Fruit fly (Drosophila melanogaster) whole organism, embryonic: ENCODE results near the gene Dis3.

Experiments used
- Bdp1 ChIP-seq: fragments of 200-800 bp; sonication (Bioruptor generic); optimal IDR thresholded peaks from 3 replicates; lab custom pipeline; 2016; ENCODE audit warnings: missing biosample characterization, missing genetic modification characterization
- Blimp-1 ChIP-seq: fragments of 200-800 bp; sonication (Bioruptor generic); optimal IDR thresholded peaks from 3 replicates; lab custom pipeline; 2018; ENCODE audit warnings: missing biosample characterization, missing genetic modification characterization, mild to moderate bottlenecking, moderate library complexity, missing genetic modification reagents
- CG10267 ChIP-seq: fragments of 200-800 bp; sonication (Bioruptor generic); optimal IDR thresholded peaks from 2 replicates; lab custom pipeline; 2018; ENCODE audit warnings: missing biosample characterization, mild to moderate bottlenecking, missing genetic modification characterization, moderate library complexity
- CG11085 ChIP-seq: fragments of 200-800 bp; sonication (Bioruptor generic); IDR thresholded peaks from 2 replicates; pipeline ENCODE4 v1.3.6; 2022; ENCODE audit warnings: missing biosample characterization, missing genetic modification characterization
- CG11695 ChIP-seq: fragments of 200-800 bp; sonication (Bioruptor generic); IDR thresholded peaks from 3 replicates; pipeline ENCODE4 v1.3.6; 2022; ENCODE audit warnings: missing biosample characterization, missing genetic modification characterization
- CG13296 ChIP-seq: fragments of 200-800 bp; sonication (Bioruptor generic); optimal IDR thresholded peaks from 3 replicates; lab custom pipeline; 2018; ENCODE audit warnings: missing biosample characterization, mild to moderate bottlenecking, missing genetic modification characterization
- CG14667 ChIP-seq: fragments of 200-800 bp; sonication (Bioruptor generic); IDR thresholded peaks from 2 replicates; pipeline ENCODE4 v1.3.6; 2022; ENCODE audit warnings: missing biosample characterization, missing genetic modification characterization
- CG15011 ChIP-seq: fragments of 200-800 bp; sonication (Bioruptor generic); optimal IDR thresholded peaks from 3 replicates; lab custom pipeline; 2018; ENCODE audit warnings: missing biosample characterization, mild to moderate bottlenecking, missing genetic modification characterization
- CG1529 ChIP-seq: fragments of 200-800 bp; sonication (Bioruptor generic); optimal IDR thresholded peaks from 3 replicates; lab custom pipeline; 2018; ENCODE audit warnings: missing biosample characterization, missing genetic modification characterization
- CG1602 ChIP-seq: fragments of 200-800 bp; sonication (Bioruptor generic); optimal IDR thresholded peaks from 3 replicates; lab custom pipeline; 2016; ENCODE audit warnings: missing biosample characterization, missing genetic modification characterization
- CG18619 ChIP-seq: fragments of 200-800 bp; sonication (Bioruptor generic); optimal IDR thresholded peaks from 3 replicates; lab custom pipeline; 2017; ENCODE audit warnings: missing biosample characterization, mild to moderate bottlenecking, missing genetic modification characterization
- CG2116 ChIP-seq: fragments of 200-800 bp; sonication (Bioruptor generic); optimal IDR thresholded peaks from 3 replicates; lab custom pipeline; 2018; ENCODE audit warnings: missing biosample characterization, mild to moderate bottlenecking, missing genetic modification characterization
- CG34422 ChIP-seq: fragments of 200-800 bp; sonication (Bioruptor generic); IDR thresholded peaks from 3 replicates; pipeline ENCODE4 v1.3.6; 2022; ENCODE audit warnings: missing biosample characterization, missing genetic modification characterization
- CG7271 ChIP-seq: fragments of 200-800 bp; sonication (Bioruptor generic); optimal IDR thresholded peaks from 2 replicates; lab custom pipeline; 2018; ENCODE audit warnings: missing biosample characterization, mild to moderate bottlenecking, missing genetic modification characterization, moderate library complexity
- CG7556 ChIP-seq: fragments of 200-800 bp; sonication (Bioruptor generic); optimal IDR thresholded peaks from 2 replicates; lab custom pipeline; 2017; ENCODE audit warnings: missing biosample characterization, mild to moderate bottlenecking, missing genetic modification characterization
- CG7839 ChIP-seq: fragments of 200-800 bp; sonication (Bioruptor generic); optimal IDR thresholded peaks from 3 replicates; lab custom pipeline; 2018; ENCODE audit warnings: missing biosample characterization, mild to moderate bottlenecking, missing genetic modification characterization, moderate library complexity
- CG9437 ChIP-seq: fragments of 200-800 bp; sonication (Bioruptor generic); optimal IDR thresholded peaks from 2 replicates; lab custom pipeline; 2018; ENCODE audit warnings: missing biosample characterization, mild to moderate bottlenecking, missing genetic modification characterization
- D ChIP-seq, 2 experiments: fragments of 200-800 bp in 1 of 2; fragments of >200 bp in 1 of 2; sonication (Bioruptor generic) in 1 of 2; optimal IDR thresholded peaks; 2 replicates in 1 of 2; 3 replicates in 1 of 2; lab custom pipeline; 2017; ENCODE audit warnings: mild to moderate bottlenecking in 1 of 2, missing biosample characterization in 1 of 2, missing genetic modification characterization in 1 of 2, missing genetic modification reagents in 1 of 2
- Fer3 ChIP-seq: fragments of 200-800 bp; sonication (Bioruptor generic); optimal IDR thresholded peaks from 2 replicates; lab custom pipeline; 2018; ENCODE audit warnings: missing biosample characterization, mild to moderate bottlenecking, missing genetic modification characterization, moderate library complexity
- HLH54F ChIP-seq: fragments of 200-800 bp; sonication (Bioruptor generic); optimal IDR thresholded peaks from 3 replicates; lab custom pipeline; 2016; ENCODE audit warnings: missing biosample characterization, missing genetic modification characterization
- Hr39 ChIP-seq: fragments of >200 bp; optimal IDR thresholded peaks from 2 replicates; lab custom pipeline; 2017
- Hr78 ChIP-seq, 2 experiments: fragments of 200-800 bp in 1 of 2; fragments of >200 bp in 1 of 2; sonication (Bioruptor generic) in 1 of 2; optimal IDR thresholded peaks; 2 replicates each; lab custom pipeline; 2017 to 2019; ENCODE audit warnings: missing biosample characterization in 2 of 2, missing genetic modification characterization in 2 of 2, mild to moderate bottlenecking in 1 of 2, moderate library complexity in 1 of 2
- Lim3 ChIP-seq: fragments of 200-800 bp; sonication (Bioruptor generic); IDR thresholded peaks from 2 replicates; pipeline ENCODE4 v1.3.6; 2022; ENCODE audit warnings: missing biosample characterization, missing genetic modification characterization
- Meics ChIP-seq: fragments of 200-800 bp; sonication (Bioruptor generic); optimal IDR thresholded peaks from 2 replicates; lab custom pipeline; 2017; ENCODE audit warnings: missing biosample characterization, mild to moderate bottlenecking, missing genetic modification characterization
- Oaz ChIP-seq: fragments of 200-800 bp; sonication (Bioruptor generic); IDR thresholded peaks from 2 replicates; pipeline ENCODE4 v1.3.6; 2022; ENCODE audit warnings: missing biosample characterization, missing genetic modification characterization
- Scr ChIP-seq: fragments of 200-800 bp; sonication (Bioruptor generic); IDR thresholded peaks from 2 replicates; pipeline ENCODE4 v1.3.6; 2022; ENCODE audit warnings: missing biosample characterization, missing genetic modification characterization; ENCODE audit not compliant: partially characterized antibody
- Taf1 ChIP-seq: fragments of 200-800 bp; sonication (Bioruptor generic); IDR thresholded peaks from 2 replicates; pipeline ENCODE4 v1.3.6; 2022; ENCODE audit warnings: missing biosample characterization, missing genetic modification characterization
- Xbp1 ChIP-seq: fragments of 200-800 bp; sonication (Bioruptor generic); optimal IDR thresholded peaks from 3 replicates; lab custom pipeline; 2016; ENCODE audit warnings: missing biosample characterization, mild to moderate bottlenecking, missing genetic modification characterization
- ab ChIP-seq: fragments of 200-800 bp; sonication (Bioruptor generic); optimal IDR thresholded peaks from 2 replicates; lab custom pipeline; 2016; ENCODE audit warnings: missing biosample characterization, missing genetic modification characterization
- ato ChIP-seq: fragments of 200-800 bp; sonication (Bioruptor generic); IDR thresholded peaks from 2 replicates; pipeline ENCODE4 v1.3.6; 2022; ENCODE audit warnings: missing biosample characterization, missing genetic modification characterization; ENCODE audit not compliant: partially characterized antibody
- btn ChIP-seq: fragments of 200-800 bp; sonication (Bioruptor generic); optimal IDR thresholded peaks from 2 replicates; lab custom pipeline; 2016; ENCODE audit warnings: missing biosample characterization, missing genetic modification characterization
- dan ChIP-seq: fragments of 200-800 bp; sonication (Bioruptor generic); IDR thresholded peaks from 2 replicates; pipeline ENCODE4 v1.3.6; 2022; ENCODE audit warnings: missing biosample characterization, missing genetic modification characterization
- dimm ChIP-seq: fragments of 200-800 bp; sonication (Bioruptor generic); IDR thresholded peaks from 2 replicates; pipeline ENCODE4 v1.3.6; 2022; ENCODE audit warnings: missing biosample characterization, missing genetic modification characterization
- fd3F ChIP-seq: fragments of 200-800 bp; sonication (Bioruptor generic); optimal IDR thresholded peaks from 2 replicates; lab custom pipeline; 2018; ENCODE audit warnings: missing biosample characterization, mild to moderate bottlenecking, missing genetic modification characterization, moderate library complexity
- fu2 ChIP-seq: fragments of 200-800 bp; sonication (Bioruptor generic); optimal IDR thresholded peaks from 2 replicates; lab custom pipeline; 2016; ENCODE audit warnings: missing biosample characterization, missing genetic modification characterization
- gcm2 ChIP-seq: fragments of 200-800 bp; sonication (Bioruptor generic); optimal IDR thresholded peaks from 2 replicates; lab custom pipeline; 2016; ENCODE audit warnings: missing biosample characterization, missing genetic modification characterization
- h ChIP-seq: fragments of >200 bp; optimal IDR thresholded peaks from 2 replicates; lab custom pipeline; 2017
- jumu ChIP-seq: fragments of 200-800 bp; sonication (Bioruptor generic); optimal IDR thresholded peaks from 3 replicates; lab custom pipeline; 2016; ENCODE audit warnings: missing biosample characterization, missing genetic modification characterization
- mam ChIP-seq: fragments of 200-800 bp; sonication (Bioruptor generic); optimal IDR thresholded peaks from 3 replicates; lab custom pipeline; 2016; ENCODE audit warnings: missing biosample characterization, missing genetic modification characterization
- nerfin-2 ChIP-seq: fragments of 200-800 bp; sonication (Bioruptor generic); IDR thresholded peaks from 2 replicates; pipeline ENCODE4 v1.3.6; 2022; ENCODE audit warnings: missing biosample characterization, missing genetic modification characterization; ENCODE audit not compliant: partially characterized antibody
- otp ChIP-seq: fragments of 200-800 bp; sonication (Bioruptor generic); IDR thresholded peaks from 3 replicates; pipeline ENCODE4, ENCODE4 v1.3.6; 2022; ENCODE audit warnings: missing biosample characterization, missing genetic modification characterization
- pum ChIP-seq: fragments of 200-800 bp; sonication (Bioruptor generic); optimal IDR thresholded peaks from 2 replicates; lab custom pipeline; 2016; ENCODE audit warnings: missing biosample characterization, missing genetic modification characterization
- sc ChIP-seq, 3 experiments: fragments of >200 bp in 2 of 3; fragments of 200-800 bp in 1 of 3; sonication (Bioruptor generic) in 1 of 3; optimal IDR thresholded peaks; 2 replicates in 2 of 3; 3 replicates in 1 of 3; lab custom pipeline; 2017; ENCODE audit warnings: mild to moderate bottlenecking in 1 of 3, missing biosample characterization in 1 of 3, missing genetic modification characterization in 1 of 3, missing genetic modification reagents in 1 of 3
- schlank ChIP-seq: fragments of 200-800 bp; sonication (Bioruptor generic); optimal IDR thresholded peaks from 2 replicates; lab custom pipeline; 2018; ENCODE audit warnings: missing biosample characterization, mild to moderate bottlenecking, missing genetic modification characterization
- sisA ChIP-seq: fragments of 200-800 bp; sonication (Bioruptor generic); IDR thresholded peaks from 2 replicates; pipeline ENCODE4 v1.3.6; 2022; ENCODE audit warnings: missing biosample characterization, missing genetic modification characterization
- slou ChIP-seq: fragments of 200-800 bp; sonication (Bioruptor generic); optimal IDR thresholded peaks from 3 replicates; lab custom pipeline; 2016; ENCODE audit warnings: missing biosample characterization, missing genetic modification characterization
- so ChIP-seq: fragments of 200-800 bp; sonication (Bioruptor generic); IDR thresholded peaks from 3 replicates; pipeline ENCODE4 v1.3.6; 2022; ENCODE audit warnings: missing biosample characterization, missing genetic modification characterization
- tna ChIP-seq: fragments of 200-800 bp; sonication (Bioruptor generic); IDR thresholded peaks from 2 replicates; pipeline ENCODE4 v1.3.6; 2022; ENCODE audit warnings: missing biosample characterization, missing genetic modification characterization; ENCODE audit not compliant: partially characterized antibody
- zen ChIP-seq: fragments of 200-800 bp; sonication (Bioruptor generic); optimal IDR thresholded peaks from 3 replicates; lab custom pipeline; 2018; ENCODE audit warnings: missing biosample characterization, mild to moderate bottlenecking, missing genetic modification characterization, moderate library complexity

Gene Dis3

DNA sequence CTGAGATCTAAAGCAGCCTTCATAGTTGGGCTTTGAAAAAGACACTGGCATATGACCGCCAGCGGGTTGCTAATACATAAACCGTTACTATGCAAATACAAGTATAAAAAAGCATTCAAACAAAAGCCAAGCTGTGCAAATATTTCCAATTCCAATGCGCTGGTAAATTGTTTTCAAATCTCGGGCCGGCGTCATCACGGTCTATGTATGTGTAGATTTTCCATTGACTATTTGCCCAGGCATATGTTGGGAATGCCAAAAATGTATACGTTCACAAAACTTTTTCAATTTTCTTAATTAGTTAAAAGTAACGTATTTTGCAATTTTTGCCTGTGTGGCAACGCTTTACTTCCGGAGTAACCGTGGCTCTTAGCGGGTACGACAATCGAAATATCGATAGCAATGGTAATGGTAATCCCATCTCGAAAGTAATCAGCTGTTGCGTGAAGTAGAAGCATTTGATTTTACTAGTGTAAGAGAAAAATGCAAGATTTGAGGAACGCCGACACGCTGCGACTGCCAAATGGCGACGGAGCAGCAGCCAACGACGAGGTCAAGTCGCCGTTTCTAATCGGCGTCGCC is 43.4 kb upstream of the Dis3 start, which contains the start of the genes CG34290 and Uck (continued):
- TF ChIP-seq Hr78 (GFP tag; optimal IDR thresholded peaks at IDR 0.05; lab: Kevin White, UChicago) (peak in 1 of 2 experiments; percentile 13), Blimp-1 (peak; percentile 57), Scr (GFP tag; lab: Robert Waterston, UW) (peak; percentile 81), ab (GFP tag; lab: Kevin White, UChicago) (no peak), CG10267 (tag; lab: Kevin White, UChicago) (peak; percentile 71), Fer3 (tag; lab: Kevin White, UChicago) (peak; percentile 82), pum (GFP tag; lab: Kevin White, UChicago) (peak; percentile 44), h (lab: Kevin White, UChicago) (no peak), CG15011 (GFP tag; lab: Kevin White, UChicago) (peak; percentile 80), otp (peak; percentile 89), Xbp1 (GFP tag; lab: Kevin White, UChicago) (peak; percentile 76), Meics (peak; percentile 90), jumu (GFP tag; lab: Kevin White, UChicago) (peak; percentile 13), mam (GFP tag; lab: Kevin White, UChicago) (peak; percentile 67), nerfin-2 (GFP tag; lab: Robert Waterston, UW) (peak; percentile 63), tna (GFP tag; lab: Robert Waterston, UW) (peak; percentile 43), Bdp1 (GFP tag; lab: Kevin White, UChicago) (peak; percentile 41), HLH54F (peak; percentile 69), sc (optimal IDR thresholded peaks at IDR 0.05; lab: Kevin White, UChicago) (no peak), sc (GFP tag; optimal IDR thresholded peaks at IDR 0.05; lab: Kevin White, UChicago) (peak; percentile 51), Hr39 (lab: Kevin White, UChicago) (no peak), btn (GFP tag; lab: Kevin White, UChicago) (peak; percentile 32), slou (GFP tag; lab: Kevin White, UChicago) (peak; percentile 50), CG18619 (peak; percentile 84), fd3F (peak; percentile 67), CG11695 (GFP tag; lab: Robert Waterston, UW) (peak; percentile 44; the same call in 1 of the 3 replicates), fu2 (GFP tag; lab: Kevin White, UChicago) (peak; percentile 57), zen (tag; lab: Kevin White, UChicago) (peak; percentile 86), dan (GFP tag; lab: Robert Waterston, UW) (no peak), so (GFP tag; lab: Robert Waterston, UW) (peak; percentile 70; the same call in 1 of the 3 replicates), CG1602 (GFP tag; lab: Kevin White, UChicago) (peak; percentile 32), schlank (tag; lab: Kevin White, UChicago) (peak; percentile 80), sisA (GFP tag; lab: Robert Waterston, UW) (no peak), CG11085 (peak; percentile 59; the same call in 1 of the 2 replicates), CG2116 (GFP tag; lab: Kevin White, UChicago) (peak; percentile 95), CG34422 (no peak), Oaz (GFP tag; lab: Robert Waterston, UW) (peak; percentile 51; the same call in 1 of the 2 replicates), CG9437 (GFP tag; lab: Kevin White, UChicago) (peak; percentile 72), CG13296 (peak; percentile 87), D (optimal IDR thresholded peaks at IDR 0.05; lab: Kevin White, UChicago) (no peak), D (GFP tag; optimal IDR thresholded peaks at IDR 0.05; lab: Kevin White, UChicago) (peak; percentile 63), dimm (GFP tag; lab: Robert Waterston, UW) (no peak), CG7271 (tag; lab: Kevin White, UChicago) (peak; percentile 64), Lim3 (GFP tag; lab: Robert Waterston, UW) (no peak), Taf1 (GFP tag; lab: Robert Waterston, UW) (no peak), CG14667 (no peak), CG7556 (GFP tag; lab: Kevin White, UChicago) (peak; percentile 61), CG7839 (tag; lab: Kevin White, UChicago) (peak; percentile 66), gcm2 (GFP tag; lab: Kevin White, UChicago) (peak; percentile 9), CG1529 (GFP tag; lab: Kevin White, UChicago) (peak; percentile 52), ato (GFP tag; lab: Robert Waterston, UW) (peak; percentile 66; the same call in 1 of the 2 replicates)
